Worm (Caenorhabditis elegans) whole organism, L1 larva: ENCODE data around the gene F25H8.2.

ENCODE experiments used
- aha-1 ChIP-seq: fragments of 150-350 bp; optimal IDR thresholded peaks from 2 replicates; lab custom pipeline; 2014; ENCODE audit warnings: missing biosample characterization, missing genetic modification characterization
- lin-13 ChIP-seq: fragments of 150-350 bp; optimal IDR thresholded peaks from 2 replicates; lab custom pipeline; 2014; ENCODE audit warnings: missing biosample characterization, missing genetic modification reagents, missing genetic modification characterization
- sup-37 ChIP-seq: fragments of 200-800 bp; sonication (Bioruptor generic); optimal IDR thresholded peaks from 2 replicates; lab custom pipeline; 2018; ENCODE audit warnings: mild to moderate bottlenecking, missing genetic modification characterization, missing compliant biosample characterization
- unc-98 ChIP-seq: fragments of 200-800 bp; sonication (Bioruptor generic); IDR thresholded peaks from 2 replicates; pipeline ENCODE4 v1.3.6; 2022; ENCODE audit warnings: missing genetic modification characterization, missing compliant biosample characterization
- zip-4 ChIP-seq: fragments of 200-800 bp; sonication (Bioruptor generic); optimal IDR thresholded peaks from 2 replicates; lab custom pipeline; 2018; ENCODE audit warnings: mild to moderate bottlenecking, missing genetic modification characterization, moderate library complexity, missing compliant biosample characterization

- no peak for TF ChIP-seq unc-98 (GFP tag; lab: Robert Waterston, UW)
- TF ChIP-seq aha-1 (tag; lab: Kevin White, UChicago) = no peak
- no peak for TF ChIP-seq sup-37 (GFP tag; lab: Kevin White, UChicago)
- no peak for TF ChIP-seq lin-13
- TF ChIP-seq zip-4 = no peak
These were observed 16.9 kb upstream of the F25H8.2 start for ce11 chrIV:9915128-9915527.
